Fruit fly (Drosophila melanogaster) whole organism, embryonic: ENCODE measurements around the gene CG14400.
A peak's percentile ranks its signal among the peaks of the same experiment; 100 is the strongest.

ENCODE experiments used
- Abd-B ChIP-seq: fragments of 200-800 bp; sonication (Bioruptor generic); optimal IDR thresholded peaks from 2 replicates; lab custom pipeline; 2018; ENCODE audit warnings: missing biosample characterization, mild to moderate bottlenecking, missing genetic modification characterization, moderate library complexity
- Bgb ChIP-seq: fragments of 200-800 bp; sonication (Bioruptor generic); IDR thresholded peaks from 2 replicates; pipeline ENCODE4 v1.3.6; 2022; ENCODE audit warnings: missing biosample characterization, missing genetic modification characterization; ENCODE audit not compliant: partially characterized antibody
- C15 ChIP-seq: fragments of 200-800 bp; sonication (Bioruptor generic); IDR thresholded peaks from 3 replicates; pipeline ENCODE4 v1.3.6; 2022; ENCODE audit warnings: missing biosample characterization, missing genetic modification characterization
- CG10147 ChIP-seq: fragments of 200-800 bp; sonication (Bioruptor generic); optimal IDR thresholded peaks from 2 replicates; lab custom pipeline; 2019; ENCODE audit warnings: missing biosample characterization, mild to moderate bottlenecking, missing genetic modification characterization, moderate library complexity
- CG10462 ChIP-seq: fragments of 200-800 bp; sonication (Bioruptor generic); optimal IDR thresholded peaks from 2 replicates; lab custom pipeline; 2016; ENCODE audit warnings: missing biosample characterization, missing genetic modification characterization
- CG10543 ChIP-seq: fragments of 200-800 bp; sonication (Bioruptor generic); optimal IDR thresholded peaks from 3 replicates; lab custom pipeline; 2017; ENCODE audit warnings: missing biosample characterization, mild to moderate bottlenecking, missing genetic modification characterization, moderate library complexity
- CG10654 ChIP-seq: fragments of 200-800 bp; sonication (Bioruptor generic); optimal IDR thresholded peaks from 2 replicates; lab custom pipeline; 2016; ENCODE audit warnings: missing biosample characterization, missing genetic modification characterization
- CG1233 ChIP-seq: fragments of 200-800 bp; sonication (Bioruptor generic); optimal IDR thresholded peaks from 4 replicates; lab custom pipeline; 2018; ENCODE audit warnings: missing biosample characterization, mild to moderate bottlenecking, missing genetic modification characterization
- CG12942 ChIP-seq: fragments of 200-800 bp; sonication (Bioruptor generic); optimal IDR thresholded peaks from 3 replicates; lab custom pipeline; 2016; ENCODE audit warnings: missing biosample characterization, missing genetic modification characterization
- CG14441 ChIP-seq: fragments of 200-800 bp; sonication (Bioruptor generic); IDR thresholded peaks from 2 replicates; pipeline ENCODE4 v1.3.6; 2022; ENCODE audit warnings: missing biosample characterization, missing genetic modification characterization
- CG30020 ChIP-seq: fragments of 200-800 bp; optimal IDR thresholded peaks from 2 replicates; lab custom pipeline; 2019; ENCODE audit warnings: missing biosample characterization, mild to moderate bottlenecking, missing genetic modification characterization, moderate library complexity
- CG42726 ChIP-seq: fragments of 200-800 bp; sonication (Bioruptor generic); IDR thresholded peaks from 2 replicates; pipeline ENCODE4 v1.3.6; 2022; ENCODE audit warnings: missing biosample characterization, missing genetic modification characterization; ENCODE audit not compliant: partially characterized antibody
- CG4360 ChIP-seq: fragments of 200-800 bp; sonication (Bioruptor generic); IDR thresholded peaks from 2 replicates; pipeline ENCODE4 v1.3.6; 2022; ENCODE audit warnings: missing biosample characterization, missing genetic modification characterization
- CG4617 ChIP-seq: fragments of 200-800 bp; sonication (Bioruptor generic); optimal IDR thresholded peaks from 3 replicates; lab custom pipeline; 2016; ENCODE audit warnings: missing biosample characterization, missing genetic modification characterization, borderline replicate concordance
- CG6683 ChIP-seq: fragments of 200-800 bp; sonication (Bioruptor generic); optimal IDR thresholded peaks from 2 replicates; lab custom pipeline; 2017; ENCODE audit warnings: missing biosample characterization, mild to moderate bottlenecking, missing genetic modification characterization, missing genetic modification reagents
- CG7271 ChIP-seq: fragments of 200-800 bp; sonication (Bioruptor generic); optimal IDR thresholded peaks from 2 replicates; lab custom pipeline; 2018; ENCODE audit warnings: missing biosample characterization, mild to moderate bottlenecking, missing genetic modification characterization, moderate library complexity
- CoRest ChIP-seq: fragments of 200-800 bp; sonication (Bioruptor generic); optimal IDR thresholded peaks from 3 replicates; lab custom pipeline; 2018; ENCODE audit warnings: missing biosample characterization, mild to moderate bottlenecking, missing genetic modification characterization, moderate library complexity
- E2f2 ChIP-seq: fragments of 200-800 bp; sonication (Bioruptor generic); IDR thresholded peaks from 2 replicates; pipeline ENCODE4 v1.3.6; 2022; ENCODE audit warnings: missing biosample characterization, missing genetic modification characterization
- Fer1 ChIP-seq: fragments of 200-800 bp; sonication (Bioruptor generic); optimal IDR thresholded peaks from 2 replicates; lab custom pipeline; 2017; ENCODE audit warnings: missing biosample characterization, mild to moderate bottlenecking, missing genetic modification characterization
- Fer3 ChIP-seq: fragments of 200-800 bp; sonication (Bioruptor generic); optimal IDR thresholded peaks from 2 replicates; lab custom pipeline; 2018; ENCODE audit warnings: missing biosample characterization, mild to moderate bottlenecking, missing genetic modification characterization, moderate library complexity
- HLH3B ChIP-seq: fragments of 200-800 bp; sonication (Bioruptor generic); IDR thresholded peaks from 2 replicates; pipeline ENCODE4 v1.3.6; 2022; ENCODE audit warnings: missing biosample characterization, missing genetic modification characterization
- Hr39 ChIP-seq: fragments of >200 bp; optimal IDR thresholded peaks from 2 replicates; lab custom pipeline; 2017
- MESR4 ChIP-seq: fragments of 200-800 bp; sonication (Bioruptor generic); optimal IDR thresholded peaks from 2 replicates; lab custom pipeline; 2018; ENCODE audit warnings: missing biosample characterization, mild to moderate bottlenecking, missing genetic modification characterization, moderate library complexity
- Mes4 ChIP-seq: fragments of 200-800 bp; sonication (Bioruptor generic); optimal IDR thresholded peaks from 2 replicates; lab custom pipeline; 2016; ENCODE audit warnings: missing biosample characterization, missing genetic modification characterization
- Neu2 ChIP-seq: fragments of 200-800 bp; sonication (Bioruptor generic); optimal IDR thresholded peaks from 3 replicates; lab custom pipeline; 2016; ENCODE audit warnings: missing biosample characterization, missing genetic modification characterization, borderline replicate concordance
- al ChIP-seq: fragments of 200-800 bp; sonication (Bioruptor generic); IDR thresholded peaks from 2 replicates; pipeline ENCODE4 v1.3.6; 2022; ENCODE audit warnings: missing biosample characterization, missing genetic modification characterization
- amos ChIP-seq: fragments of 200-800 bp; sonication (Bioruptor generic); IDR thresholded peaks from 2 replicates; pipeline ENCODE4 v1.3.6; 2022; ENCODE audit warnings: missing biosample characterization, missing genetic modification characterization; ENCODE audit not compliant: partially characterized antibody
- bigmax ChIP-seq: fragments of 200-800 bp; sonication (Bioruptor generic); optimal IDR thresholded peaks from 2 replicates; lab custom pipeline; 2018; ENCODE audit warnings: missing biosample characterization, mild to moderate bottlenecking, missing genetic modification characterization
- cg ChIP-seq: fragments of 200-800 bp; sonication (Bioruptor generic); optimal IDR thresholded peaks from 3 replicates; lab custom pipeline; 2019; ENCODE audit warnings: missing biosample characterization, mild to moderate bottlenecking, missing genetic modification characterization, moderate library complexity
- da ChIP-seq: fragments of 200-800 bp; sonication (Bioruptor generic); optimal IDR thresholded peaks from 2 replicates; lab custom pipeline; 2016; ENCODE audit warnings: missing biosample characterization, missing genetic modification characterization
- dati ChIP-seq: fragments of 200-800 bp; sonication (Bioruptor generic); IDR thresholded peaks from 2 replicates; pipeline ENCODE4 v1.3.6; 2022; ENCODE audit warnings: missing biosample characterization, missing genetic modification characterization
- esg ChIP-seq: fragments of 200-800 bp; sonication (Bioruptor generic); conservative IDR thresholded peaks from 2 replicates; pipeline ENCODE4 v1.3.6; 2022; ENCODE audit warnings: missing biosample characterization, missing genetic modification characterization
- fd3F ChIP-seq: fragments of 200-800 bp; sonication (Bioruptor generic); optimal IDR thresholded peaks from 2 replicates; lab custom pipeline; 2018; ENCODE audit warnings: missing biosample characterization, mild to moderate bottlenecking, missing genetic modification characterization, moderate library complexity
- fd96Cb ChIP-seq: fragments of 200-800 bp; sonication (Bioruptor generic); optimal IDR thresholded peaks from 2 replicates; lab custom pipeline; 2018; ENCODE audit warnings: missing biosample characterization, mild to moderate bottlenecking, missing genetic modification characterization, moderate library complexity
- gcm ChIP-seq: fragments of 200-800 bp; sonication (Bioruptor generic); optimal IDR thresholded peaks from 2 replicates; lab custom pipeline; 2019; ENCODE audit warnings: missing biosample characterization, mild to moderate bottlenecking, missing genetic modification characterization, moderate library complexity
- gfzf ChIP-seq: fragments of 200-800 bp; sonication (Bioruptor generic); optimal IDR thresholded peaks from 2 replicates; lab custom pipeline; 2016; ENCODE audit warnings: missing biosample characterization, mild to moderate bottlenecking, missing genetic modification characterization, moderate library complexity
- grn ChIP-seq: fragments of 200-800 bp; sonication (Bioruptor generic); optimal IDR thresholded peaks from 3 replicates; lab custom pipeline; 2017; ENCODE audit warnings: missing biosample characterization, missing genetic modification characterization
- gsb-n ChIP-seq: fragments of 200-800 bp; sonication (Bioruptor generic); optimal IDR thresholded peaks from 3 replicates; lab custom pipeline; 2018; ENCODE audit warnings: missing biosample characterization, mild to moderate bottlenecking, missing genetic modification characterization
- h ChIP-seq: fragments of >200 bp; optimal IDR thresholded peaks from 2 replicates; lab custom pipeline; 2017
- hbn ChIP-seq: fragments of 200-800 bp; sonication (Bioruptor generic); IDR thresholded peaks from 2 replicates; pipeline ENCODE4 v1.3.6; 2022; ENCODE audit warnings: missing biosample characterization, missing genetic modification characterization; ENCODE audit not compliant: partially characterized antibody
- hth ChIP-seq: fragments of >200 bp; optimal IDR thresholded peaks from 2 replicates; lab custom pipeline; 2017; ENCODE audit warnings: inconsistent platforms
- lmd ChIP-seq: fragments of 200-800 bp; sonication (Bioruptor generic); IDR thresholded peaks from 2 replicates; pipeline ENCODE4 v1.3.6; 2022; ENCODE audit warnings: missing biosample characterization, missing genetic modification characterization
- luna ChIP-seq: fragments of 200-800 bp; sonication (Bioruptor generic); optimal IDR thresholded peaks from 2 replicates; lab custom pipeline; 2016; ENCODE audit warnings: missing biosample characterization, missing genetic modification characterization
- pho ChIP-seq: fragments of 200-800 bp; sonication (Bioruptor generic); optimal IDR thresholded peaks from 2 replicates; lab custom pipeline; 2016; ENCODE audit warnings: missing biosample characterization, missing genetic modification characterization
- pita ChIP-seq: fragments of 200-800 bp; sonication (Bioruptor generic); optimal IDR thresholded peaks from 2 replicates; lab custom pipeline; 2017; ENCODE audit warnings: missing biosample characterization, mild to moderate bottlenecking, missing genetic modification characterization
- scrt ChIP-seq: fragments of 200-800 bp; sonication (Bioruptor generic); optimal IDR thresholded peaks from 2 replicates; lab custom pipeline; 2018; ENCODE audit warnings: missing biosample characterization, mild to moderate bottlenecking, missing genetic modification characterization, moderate library complexity
- tap ChIP-seq: fragments of 200-800 bp; optimal IDR thresholded peaks from 3 replicates; lab custom pipeline; 2019; ENCODE audit warnings: missing biosample characterization, mild to moderate bottlenecking, missing genetic modification characterization, moderate library complexity
- toy ChIP-seq: fragments of 200-800 bp; sonication (Bioruptor generic); IDR thresholded peaks from 2 replicates; pipeline ENCODE4 v1.3.6; 2022; ENCODE audit warnings: missing biosample characterization, missing genetic modification characterization
- vfl ChIP-seq: fragments of 200-800 bp; sonication (Bioruptor generic); optimal IDR thresholded peaks from 2 replicates; lab custom pipeline; 2016; ENCODE audit warnings: missing biosample characterization, missing genetic modification characterization
- vvl ChIP-seq: fragments of 200-800 bp; sonication (Bioruptor generic); IDR thresholded peaks from 2 replicates; pipeline ENCODE4 v1.3.6; 2022; ENCODE audit warnings: missing biosample characterization, missing genetic modification characterization

CG14400 gene

DNA sequence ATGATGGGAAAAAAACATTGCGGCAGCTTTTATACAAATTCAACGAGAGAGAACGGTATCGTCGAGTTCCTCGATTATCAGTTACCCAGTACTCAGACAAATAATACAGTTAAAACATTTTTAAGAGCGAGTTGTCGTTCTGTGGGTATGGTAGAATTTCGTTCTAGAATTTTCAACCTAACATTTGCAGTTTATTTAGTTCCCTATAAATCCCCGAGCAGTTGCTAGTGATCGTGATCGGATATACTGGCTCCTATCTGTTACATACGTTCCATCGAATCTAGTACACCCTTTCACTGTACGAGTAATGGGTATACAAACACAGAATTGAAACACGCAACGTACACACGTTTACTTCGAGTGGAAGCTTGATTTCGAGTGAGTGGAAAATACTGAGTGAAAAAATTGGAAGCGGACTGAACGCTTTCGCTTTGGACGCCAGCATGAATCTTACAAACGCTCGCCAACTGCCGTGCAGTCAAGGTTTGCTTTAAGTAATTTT is 7.1 kb upstream of the CG14400 start, which contains the start of gene CG9338:
CG9338 (plus strand) TSS at position 452 of the 502 bp plus-strand sequence.
- TF ChIP-seq dati = peak; percentile 34; the same call in 1 of the 2 replicates
- peak; percentile 44; the same call in 1 of the 2 replicates for TF ChIP-seq Bgb (GFP tag; lab: Robert Waterston, UW)
- peak; percentile 84; the same call in 1 of the 2 replicates for TF ChIP-seq al (GFP tag; lab: Robert Waterston, UW)
- TF ChIP-seq CG14441 = peak; percentile 95
- no peak; the same call in 1 of the 2 replicates for TF ChIP-seq amos (GFP tag; lab: Robert Waterston, UW)
- peak; percentile 72 for TF ChIP-seq CG10147 (GFP tag; lab: Kevin White, UChicago)
- peak; percentile 16 for TF ChIP-seq CG4617
- TF ChIP-seq CG4360 (GFP tag; lab: Robert Waterston, UW) = peak; percentile 61
- TF ChIP-seq luna (GFP tag; lab: Kevin White, UChicago) = peak; percentile 61
- no peak for TF ChIP-seq MESR4 (GFP tag; lab: Kevin White, UChicago)
- TF ChIP-seq tap (tag; lab: Kevin White, UChicago) = peak; percentile 94
- TF ChIP-seq HLH3B (GFP tag; lab: Robert Waterston, UW) = peak; percentile 75; the same call in 1 of the 2 replicates
- peak; percentile 48; the same call in 1 of the 2 replicates for TF ChIP-seq E2f2 (GFP tag; lab: Robert Waterston, UW)
- no peak for TF ChIP-seq vfl (GFP tag; lab: Kevin White, UChicago)
- TF ChIP-seq lmd (GFP tag; lab: Robert Waterston, UW) = peak; percentile 86
- no peak for TF ChIP-seq Hr39 (lab: Kevin White, UChicago)
- peak; percentile 75 for TF ChIP-seq Mes4 (GFP tag; lab: Kevin White, UChicago)
- peak; percentile 75 for TF ChIP-seq gcm (GFP tag; lab: Kevin White, UChicago)
- TF ChIP-seq CG10654 (GFP tag; lab: Kevin White, UChicago) = peak; percentile 88
- TF ChIP-seq CG10543 = peak; percentile 94
- peak; percentile 72 for TF ChIP-seq fd3F (GFP tag; lab: Kevin White, UChicago)
- TF ChIP-seq cg (GFP tag; lab: Kevin White, UChicago) = peak; percentile 70
- no peak for TF ChIP-seq h
- peak; percentile 88 for TF ChIP-seq fd96Cb (tag; lab: Kevin White, UChicago)
- TF ChIP-seq Fer3 (tag; lab: Kevin White, UChicago) = peak; percentile 91
- peak; percentile 76 for TF ChIP-seq esg (GFP tag; lab: Robert Waterston, UW)
- TF ChIP-seq CG1233 = peak; percentile 93
- 0 out of 2 replicates have a peak, but pooled peaks have one; percentile 16 for TF ChIP-seq hbn (GFP tag; lab: Robert Waterston, UW)
- no peak for TF ChIP-seq CG42726 (GFP tag; lab: Robert Waterston, UW)
- peak; percentile 43 for TF ChIP-seq gsb-n (tag; lab: Kevin White, UChicago)
- peak; percentile 11 for TF ChIP-seq grn
- TF ChIP-seq C15 (GFP tag; lab: Robert Waterston, UW) = peak; percentile 17; the same call in 1 of the 3 replicates
- TF ChIP-seq CG7271 (tag; lab: Kevin White, UChicago) = peak; percentile 51
- TF ChIP-seq vvl = peak; percentile 89
- TF ChIP-seq pita (GFP tag; lab: Kevin White, UChicago) = no peak
- peak; percentile 67 for TF ChIP-seq Abd-B
- peak; percentile 26 for TF ChIP-seq bigmax (GFP tag; lab: Kevin White, UChicago)
- peak; percentile 52 for TF ChIP-seq CG10462 (GFP tag; lab: Kevin White, UChicago)
- TF ChIP-seq CG12942 (GFP tag; lab: Kevin White, UChicago) = peak; percentile 58
- peak; percentile 83 for TF ChIP-seq CoRest (tag; lab: Kevin White, UChicago)
- TF ChIP-seq hth (lab: Kevin White, UChicago) = no peak
- peak; percentile 82 for TF ChIP-seq pho
- TF ChIP-seq scrt (GFP tag; lab: Kevin White, UChicago) = peak; percentile 94
- no peak for TF ChIP-seq gfzf (GFP tag; lab: Kevin White, UChicago)
- TF ChIP-seq da (GFP tag; lab: Kevin White, UChicago) = peak; percentile 67
- TF ChIP-seq toy (GFP tag; lab: Robert Waterston, UW) = peak; percentile 82
- no peak for TF ChIP-seq Neu2 (GFP tag; lab: Kevin White, UChicago)
- TF ChIP-seq CG30020 (tag; lab: Kevin White, UChicago) = peak; percentile 24
- peak; percentile 97 for TF ChIP-seq Fer1
- peak; percentile 88 for TF ChIP-seq CG6683 (GFP tag; lab: Kevin White, UChicago)
